Worm (Caenorhabditis elegans) whole organism, young adult: ENCODE data around the gene F44G4.1.
A peak's percentile ranks its signal among the peaks of the same experiment; 100 is the strongest.

ENCODE experiments used
- B0035.1 ChIP-seq: sonication (generic microtip); optimal IDR thresholded peaks from 2 replicates; lab custom pipeline; 2016; ENCODE audit warnings: missing genetic modification characterization, mild to moderate bottlenecking, missing compliant biosample characterization, missing genotype, missing genetic modification reagents
- B0336.3 ChIP-seq: fragments of 200-800 bp; sonication (Bioruptor generic); IDR thresholded peaks from 2 replicates; pipeline ENCODE4 v1.3.6; 2022; ENCODE audit warnings: missing genetic modification characterization, missing compliant biosample characterization
- C17E4.6 ChIP-seq: fragments of 200-800 bp; sonication (Bioruptor generic); IDR thresholded peaks from 2 replicates; pipeline ENCODE4 v1.3.6; 2022; ENCODE audit warnings: missing genetic modification reagents, missing genetic modification characterization, missing compliant biosample characterization
- F22D6.2 ChIP-seq: sonication (generic microtip); optimal IDR thresholded peaks from 2 replicates; lab custom pipeline; 2016; ENCODE audit warnings: mild to moderate bottlenecking, missing genetic modification characterization, missing compliant biosample characterization
- F39B2.1 ChIP-seq: fragments of 200-800 bp; sonication (Bioruptor generic); IDR thresholded peaks from 2 replicates; pipeline ENCODE4 v1.3.6; 2022; ENCODE audit warnings: missing genetic modification reagents, missing genetic modification characterization, missing compliant biosample characterization
- K11D2.4 ChIP-seq: fragments of 200-800 bp; sonication (Bioruptor generic); IDR thresholded peaks from 2 replicates; pipeline ENCODE4 v1.3.6; 2022; ENCODE audit warnings: missing genetic modification reagents, missing genetic modification characterization, missing compliant biosample characterization
- T26A5.8 ChIP-seq: sonication (generic microtip); optimal IDR thresholded peaks from 2 replicates; lab custom pipeline; 2016; ENCODE audit warnings: missing genetic modification characterization, missing compliant biosample characterization
- ZK185.1 ChIP-seq: sonication (generic microtip); optimal IDR thresholded peaks from 2 replicates; lab custom pipeline; 2016; ENCODE audit warnings: mild to moderate bottlenecking, missing genetic modification characterization, missing compliant biosample characterization; ENCODE audit not compliant: poor library complexity, severe bottlenecking
- akir-1 ChIP-seq: fragments of 200-800 bp; sonication (Bioruptor generic); optimal IDR thresholded peaks from 2 replicates; lab custom pipeline; 2018; ENCODE audit warnings: mild to moderate bottlenecking, missing genetic modification characterization, moderate library complexity, missing compliant biosample characterization
- aptf-2 ChIP-seq: fragments of 200-800 bp; sonication (Bioruptor generic); conservative IDR thresholded peaks from 2 replicates; pipeline ENCODE4 v1.3.6; 2022; ENCODE audit warnings: missing genetic modification reagents, missing genetic modification characterization, missing compliant biosample characterization
- atf-7 ChIP-seq: sonication (generic microtip); optimal IDR thresholded peaks from 2 replicates; lab custom pipeline; 2017; ENCODE audit warnings: mild to moderate bottlenecking, missing genetic modification characterization, missing compliant biosample characterization
- attf-5 ChIP-seq: fragments of 200-800 bp; sonication (Bioruptor generic); optimal IDR thresholded peaks from 2 replicates; lab custom pipeline; 2018; ENCODE audit warnings: mild to moderate bottlenecking, missing genetic modification characterization, missing compliant biosample characterization
- bed-2 ChIP-seq: fragments of 200-800 bp; sonication (Bioruptor generic); IDR thresholded peaks from 2 replicates; pipeline ENCODE4 v1.3.6; 2022; ENCODE audit warnings: missing genetic modification reagents, missing genetic modification characterization, missing compliant biosample characterization
- cebp-1 ChIP-seq, 2 experiments: fragments of 200-800 bp in 1 of 2; sonication (Bioruptor generic) in 1 of 2; sonication (generic microtip) in 1 of 2; IDR thresholded peaks in 1 of 2; optimal IDR thresholded peaks in 1 of 2; 2 replicates each; pipeline versions ENCODE4 v1.3.6 to Lab custom; 2017 to 2022; ENCODE audit warnings: missing compliant biosample characterization in 2 of 2, missing genetic modification characterization in 2 of 2, mild to moderate bottlenecking in 1 of 2, missing genetic modification reagents in 1 of 2, moderate library complexity in 1 of 2
- chd-7 ChIP-seq: sonication (generic microtip); optimal IDR thresholded peaks from 2 replicates; lab custom pipeline; 2016; ENCODE audit warnings: mild to moderate bottlenecking, missing genetic modification characterization, moderate library complexity, missing compliant biosample characterization
- dox-1 ChIP-seq: fragments of 200-800 bp; sonication (Bioruptor generic); IDR thresholded peaks from 2 replicates; pipeline ENCODE4 v1.3.6; 2022; ENCODE audit warnings: missing genetic modification reagents, missing genetic modification characterization, missing compliant biosample characterization
- dpl-1 ChIP-seq: fragments of 150-350 bp; optimal IDR thresholded peaks from 2 replicates; lab custom pipeline; 2014; ENCODE audit warnings: missing biosample characterization, missing genetic modification reagents, missing genetic modification characterization
- egl-44 ChIP-seq: fragments of 200-800 bp; sonication (Bioruptor generic); IDR thresholded peaks from 2 replicates; pipeline ENCODE4 v1.3.6; 2022; ENCODE audit warnings: missing genetic modification reagents, missing genetic modification characterization, missing compliant biosample characterization
- ets-4 ChIP-seq: fragments of 200-800 bp; sonication (Bioruptor generic); optimal IDR thresholded peaks from 2 replicates; lab custom pipeline; 2018; ENCODE audit warnings: mild to moderate bottlenecking, missing genetic modification characterization, missing compliant biosample characterization
- him-1 ChIP-seq: sonication (generic microtip); optimal IDR thresholded peaks from 2 replicates; lab custom pipeline; 2016; ENCODE audit warnings: missing genotype, missing genetic modification reagents, missing genetic modification characterization, missing compliant biosample characterization
- hlh-12 ChIP-seq: sonication (generic microtip); optimal IDR thresholded peaks from 2 replicates; lab custom pipeline; 2016; ENCODE audit warnings: missing genetic modification characterization, missing compliant biosample characterization
- hmg-20 ChIP-seq: fragments of 200-800 bp; sonication (Bioruptor generic); IDR thresholded peaks from 2 replicates; pipeline ENCODE4 v1.3.6; 2022; ENCODE audit warnings: missing genetic modification reagents, missing genetic modification characterization, missing compliant biosample characterization
- hrde-1 ChIP-seq: sonication (generic microtip); optimal IDR thresholded peaks from 2 replicates; lab custom pipeline; 2016; ENCODE audit warnings: missing genetic modification characterization, mild to moderate bottlenecking, missing compliant biosample characterization, moderate library complexity, missing genotype, missing genetic modification reagents, borderline replicate concordance
- hsf-1 ChIP-seq: fragments of 200-800 bp; sonication (Bioruptor generic); IDR thresholded peaks from 2 replicates; pipeline ENCODE4 v1.3.6; 2022; ENCODE audit warnings: missing genetic modification reagents, missing genetic modification characterization, missing compliant biosample characterization
- lsl-1 ChIP-seq: fragments of 200-800 bp; sonication (Bioruptor generic); optimal IDR thresholded peaks from 2 replicates; lab custom pipeline; 2018; ENCODE audit warnings: mild to moderate bottlenecking, missing genetic modification characterization, moderate library complexity, missing compliant biosample characterization
- madf-10 ChIP-seq: sonication (generic microtip); optimal IDR thresholded peaks from 2 replicates; lab custom pipeline; 2016; ENCODE audit warnings: mild to moderate bottlenecking, missing genetic modification characterization, missing compliant biosample characterization
- madf-3 ChIP-seq: fragments of 200-800 bp; sonication (Bioruptor generic); IDR thresholded peaks from 2 replicates; pipeline ENCODE4 v1.3.6; 2022; ENCODE audit warnings: missing genetic modification reagents, missing genetic modification characterization, missing compliant biosample characterization
- madf-8 ChIP-seq: fragments of 200-800 bp; sonication (Bioruptor generic); conservative IDR thresholded peaks from 2 replicates; pipeline ENCODE4 v1.3.6; 2022; ENCODE audit warnings: missing genetic modification reagents, missing genetic modification characterization, missing compliant biosample characterization
- mxl-1 ChIP-seq: sonication (generic microtip); optimal IDR thresholded peaks from 2 replicates; lab custom pipeline; 2016; ENCODE audit warnings: missing genetic modification characterization, missing compliant biosample characterization
- nhr-80 ChIP-seq: sonication (generic microtip); optimal IDR thresholded peaks from 2 replicates; lab custom pipeline; 2016; ENCODE audit warnings: missing genetic modification characterization, missing compliant biosample characterization
- nhr-90 ChIP-seq: sonication (generic microtip); optimal IDR thresholded peaks from 2 replicates; lab custom pipeline; 2016; ENCODE audit warnings: missing genotype, mild to moderate bottlenecking, missing genetic modification characterization, missing compliant biosample characterization
- pbrm-1 ChIP-seq: fragments of 200-800 bp; sonication (Bioruptor generic); IDR thresholded peaks from 2 replicates; pipeline ENCODE4 v1.3.6; 2022; ENCODE audit warnings: missing genetic modification reagents, missing genetic modification characterization, missing compliant biosample characterization
- rec-8 ChIP-seq, 2 experiments: sonication (generic microtip); optimal IDR thresholded peaks; 2 replicates each; lab custom pipeline; 2016; ENCODE audit warnings: mild to moderate bottlenecking in 2 of 2, missing genetic modification characterization in 2 of 2, missing genetic modification reagents in 2 of 2, missing genotype in 2 of 2, missing biosample characterization in 1 of 2, missing compliant biosample characterization in 1 of 2, moderate library complexity in 1 of 2
- xnd-1 ChIP-seq: sonication (generic microtip); optimal IDR thresholded peaks from 2 replicates; lab custom pipeline; 2016; ENCODE audit warnings: missing genotype, missing genetic modification reagents, missing genetic modification characterization, missing compliant biosample characterization
- zfh-2 ChIP-seq: fragments of 200-800 bp; sonication (Bioruptor generic); conservative IDR thresholded peaks from 2 replicates; pipeline ENCODE4 v1.3.6; 2022; ENCODE audit warnings: missing genetic modification reagents, missing genetic modification characterization, missing compliant biosample characterization
- ztf-18 ChIP-seq: sonication (generic microtip); optimal IDR thresholded peaks from 2 replicates; lab custom pipeline; 2016; ENCODE audit warnings: missing genotype, mild to moderate bottlenecking, missing genetic modification characterization, missing compliant biosample characterization
- ztf-22 ChIP-seq: fragments of 200-800 bp; sonication (Bioruptor generic); optimal IDR thresholded peaks from 2 replicates; lab custom pipeline; 2018; ENCODE audit warnings: mild to moderate bottlenecking, missing genetic modification characterization, moderate library complexity, missing compliant biosample characterization
- ztf-26 ChIP-seq: sonication (generic microtip); optimal IDR thresholded peaks from 2 replicates; lab custom pipeline; 2017; ENCODE audit warnings: missing genetic modification characterization, missing compliant biosample characterization
- ztf-28 ChIP-seq: fragments of 200-800 bp; sonication (Bioruptor generic); IDR thresholded peaks from 2 replicates; pipeline ENCODE4 v1.3.6; 2022; ENCODE audit warnings: missing genetic modification reagents, missing genetic modification characterization, missing compliant biosample characterization
- ztf-3 ChIP-seq: fragments of 200-800 bp; sonication (Bioruptor generic); optimal IDR thresholded peaks from 2 replicates; lab custom pipeline; 2018; ENCODE audit warnings: mild to moderate bottlenecking, missing genetic modification characterization, missing compliant biosample characterization

F44G4.1 gene

DNA sequence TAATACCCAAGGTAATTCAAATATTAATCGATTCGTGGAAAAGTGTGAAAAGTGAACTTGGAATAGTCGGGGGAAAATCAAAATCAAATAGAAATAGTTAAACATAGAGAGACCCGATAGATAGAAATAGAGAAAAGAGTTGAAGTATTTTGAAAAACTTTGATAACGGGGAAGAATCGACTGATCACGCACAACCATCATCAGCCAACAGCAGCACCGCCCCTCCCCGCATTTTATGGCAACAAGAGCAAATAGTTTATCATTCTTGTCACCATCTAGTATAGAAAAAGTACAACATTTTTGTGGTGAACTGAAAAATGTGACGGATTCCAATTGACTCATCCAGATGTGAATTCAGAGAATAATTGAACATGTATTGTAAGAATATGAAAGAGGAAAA, 2.8 kb upstream of the F44G4.1 start:
- TF ChIP-seq dox-1 (GFP tag; lab: Robert Waterston, UW), result peak; percentile 31; the same call in 1 of the 2 replicates
- no peak for TF ChIP-seq cebp-1 (GFP tag; IDR thresholded peaks at IDR 0.05; lab: Robert Waterston, UW)
- peak; percentile 8 for TF ChIP-seq cebp-1 (tag; optimal IDR thresholded peaks at IDR 0.05; lab: Kevin White, UChicago)
- TF ChIP-seq nhr-80 (tag; lab: Kevin White, UChicago), result peak; percentile 78
- no peak for TF ChIP-seq aptf-2

DNA sequence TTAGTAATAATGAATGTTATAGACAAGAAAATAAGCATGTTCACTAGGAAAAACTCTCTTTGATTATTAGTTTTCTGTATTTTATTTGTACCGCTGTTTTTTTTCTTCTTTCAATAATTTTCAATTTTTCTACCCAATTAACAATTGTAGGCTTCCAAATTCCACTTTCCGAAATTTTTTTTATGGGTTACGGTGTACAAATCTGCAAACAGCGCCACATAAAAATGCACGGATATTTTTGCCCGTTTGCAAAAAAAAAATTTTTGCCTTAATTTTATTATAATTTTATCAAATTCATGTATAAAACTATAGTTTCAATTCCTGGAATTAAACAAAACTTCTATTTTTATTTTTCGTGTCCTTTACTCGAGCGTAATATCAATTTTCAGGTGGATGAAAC, 1.7 kb upstream of the F44G4.1 start, which contains the start of gene ooc-5:
Gene ooc-5, plus strand, starts transcription at position 381 of the 400 bp plus-strand sequence.
- TF ChIP-seq lsl-1 (GFP tag; lab: Kevin White, UChicago), result peak; percentile 8
- TF ChIP-seq hlh-12, result no peak

DNA sequence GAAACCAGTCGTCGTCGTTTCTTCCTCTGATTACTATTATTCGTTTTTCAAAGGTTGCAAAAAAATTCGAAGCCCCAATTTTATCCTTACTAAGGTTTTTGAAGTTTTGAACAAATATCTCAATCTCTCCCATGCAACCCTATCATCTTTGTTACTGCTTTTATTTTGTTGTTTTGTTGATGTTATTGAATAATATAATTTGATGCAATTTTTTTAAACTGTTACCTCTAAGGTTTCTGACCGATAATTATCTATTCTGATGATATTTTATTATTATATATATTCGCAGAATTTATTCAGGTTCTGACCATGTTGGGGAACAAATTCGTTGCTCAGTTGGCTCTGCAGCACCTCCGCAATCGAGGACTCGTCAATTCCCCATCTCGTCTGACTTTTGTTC, 1.6 kb downstream of the F44G4.1 start, which contains the start of gene ndub-2:
Gene ndub-2, plus strand, starts transcription at position 301 of the 400 bp plus-strand sequence.
- TF ChIP-seq ztf-22 (no peak), ztf-18 (tag; lab: Kevin White, UChicago) (no peak), ztf-26 (tag; lab: Kevin White, UChicago) (no peak), hlh-12 (no peak), hrde-1 (no peak), lsl-1 (GFP tag; lab: Kevin White, UChicago) (no peak), chd-7 (tag; lab: Kevin White, UChicago) (no peak), T26A5.8 (tag; lab: Kevin White, UChicago) (no peak), ZK185.1 (no peak), cebp-1 (GFP tag; IDR thresholded peaks at IDR 0.05; lab: Robert Waterston, UW) (no peak), cebp-1 (tag; optimal IDR thresholded peaks at IDR 0.05; lab: Kevin White, UChicago) (no peak), K11D2.4 (GFP tag; lab: Robert Waterston, UW) (no peak), hsf-1 (GFP tag; lab: Robert Waterston, UW) (no peak), ztf-28 (no peak), B0035.1 (tag; lab: Kevin White, UChicago) (no peak), B0336.3 (GFP tag; lab: Robert Waterston, UW) (no peak), atf-7 (tag; lab: Kevin White, UChicago) (no peak), dpl-1 (GFP tag; lab: Kevin White, UChicago) (no peak), nhr-90 (tag; lab: Kevin White, UChicago) (no peak), madf-8 (GFP tag; lab: Robert Waterston, UW) (no peak)
- TF ChIP-seq, all 124 proteins: peak for 0

DNA sequence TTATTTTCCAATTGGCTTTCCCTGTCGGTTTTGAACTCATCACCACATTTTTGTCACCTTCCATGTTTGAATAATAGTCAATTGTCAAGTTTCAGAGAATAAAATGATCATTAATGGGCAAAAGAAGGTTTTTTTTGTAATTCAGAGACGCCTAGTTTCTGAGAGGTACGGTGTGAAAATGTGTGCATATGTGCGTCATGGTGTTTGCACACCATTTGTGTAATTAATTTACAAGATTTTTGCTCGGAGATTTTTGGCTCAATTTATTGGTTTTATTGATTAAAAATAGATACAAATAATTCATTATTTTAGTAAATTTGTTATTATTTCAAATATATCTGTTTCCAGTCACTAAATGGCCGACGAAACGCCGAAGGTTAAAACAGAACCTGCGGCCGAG, 3.0 kb downstream of the F44G4.1 start, which contains the start of the genes F44G4.3 and tdp-1:
Gene F44G4.3, minus strand, starts transcription at position 184 of the 400 bp plus-strand sequence.
Gene tdp-1, plus strand, starts transcription at position 347 of the 400 bp plus-strand sequence.
- TF ChIP-seq attf-5 (peak; percentile 2), lsl-1 (GFP tag; lab: Kevin White, UChicago) (peak; percentile 69), ztf-3 (GFP tag; lab: Kevin White, UChicago) (no peak)

DNA sequence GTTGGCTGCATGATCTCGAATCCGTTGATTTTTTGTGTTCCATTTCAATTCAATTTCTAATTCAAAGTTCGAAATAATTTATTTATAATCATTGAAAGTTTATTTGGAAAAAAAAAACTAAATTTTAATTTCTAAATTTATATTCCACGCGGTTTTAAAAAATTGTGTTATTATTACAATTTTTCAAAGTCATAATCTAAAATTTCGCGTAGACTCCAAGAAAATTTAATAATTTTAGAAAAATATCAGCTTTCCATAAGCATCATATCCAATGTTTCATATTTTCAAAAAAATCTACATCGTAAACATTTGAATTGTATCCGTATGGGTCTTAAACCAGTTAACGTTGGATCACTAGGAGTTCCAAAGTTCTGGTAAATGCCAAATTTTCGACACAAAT, 5.9 kb downstream of the F44G4.1 start, which contains the start of gene F44G4.5:
Gene F44G4.5, minus strand, starts transcription at position 101 of the 400 bp plus-strand sequence.
- no peak for TF ChIP-seq xnd-1 (tag; lab: Kevin White, UChicago)
- no peak for TF ChIP-seq rec-8 (tag; optimal IDR thresholded peaks at IDR 0.05; lab: Kevin White, UChicago)
- TF ChIP-seq mxl-1 (tag; lab: Kevin White, UChicago), result no peak
- TF ChIP-seq atf-7 (tag; lab: Kevin White, UChicago), result no peak
- TF ChIP-seq zfh-2, result no peak
- no peak for TF ChIP-seq him-1 (tag; lab: Kevin White, UChicago)
- no peak for TF ChIP-seq C17E4.6
- no peak for TF ChIP-seq pbrm-1 (GFP tag; lab: Robert Waterston, UW)
- TF ChIP-seq akir-1 (GFP tag; lab: Kevin White, UChicago), result no peak
- TF ChIP-seq bed-2 (GFP tag; lab: Robert Waterston, UW), result no peak
- no peak for TF ChIP-seq F22D6.2 (tag; lab: Kevin White, UChicago)
- TF ChIP-seq egl-44 (GFP tag; lab: Robert Waterston, UW), result no peak
- TF ChIP-seq madf-3, result no peak
- TF ChIP-seq nhr-80 (tag; lab: Kevin White, UChicago), result no peak
- TF ChIP-seq F39B2.1 (GFP tag; lab: Robert Waterston, UW), result no peak
- TF ChIP-seq hmg-20 (GFP tag; lab: Robert Waterston, UW), result no peak
- no peak for TF ChIP-seq chd-7 (tag; lab: Kevin White, UChicago)
- no peak for TF ChIP-seq madf-10
- no peak for TF ChIP-seq ets-4 (GFP tag; lab: Kevin White, UChicago)
